Worm (Caenorhabditis elegans) whole organism, L2 larva: ENCODE results near the gene cest-4.

Experiments
- C34F6.9 ChIP-seq: fragments of 150-350 bp; optimal IDR thresholded peaks from 2 replicates; lab custom pipeline; 2014; ENCODE audit warnings: missing biosample characterization, missing genetic modification characterization
- fos-1 ChIP-seq: fragments of 150-350 bp; optimal IDR thresholded peaks from 2 replicates; lab custom pipeline; 2014; ENCODE audit warnings: missing biosample characterization, missing genetic modification characterization
- lin-39 ChIP-seq: fragments of 150-350 bp; optimal IDR thresholded peaks from 2 replicates; lab custom pipeline; 2014; ENCODE audit warnings: missing biosample characterization, missing genetic modification reagents, missing genetic modification characterization
- snpc-4 ChIP-seq: fragments of 150-350 bp; optimal IDR thresholded peaks from 2 replicates; lab custom pipeline; 2014; ENCODE audit warnings: missing biosample characterization, missing genetic modification characterization

ce11 chrIV:6829902-6830301 lies 27.8 kb upstream of the cest-4 start, which contains the start of gene H20E11.1:
- peak; percentile 94 for TF ChIP-seq fos-1 (tag; lab: Kevin White, UChicago)
- no peak for TF ChIP-seq C34F6.9 (tag; lab: Kevin White, UChicago)
- no peak for TF ChIP-seq snpc-4
- TF ChIP-seq lin-39 (tag; lab: Kevin White, UChicago): no peak
